Fruit fly (Drosophila melanogaster) whole organism, embryonic: ENCODE data around the gene CG7275.

Experiments
- Aef1 ChIP-seq: fragments of 200-800 bp; sonication (Bioruptor generic); IDR thresholded peaks from 3 replicates; pipeline ENCODE4 v1.3.6; 2022; ENCODE audit warnings: missing biosample characterization, missing genetic modification characterization
- C15 ChIP-seq: fragments of 200-800 bp; sonication (Bioruptor generic); IDR thresholded peaks from 3 replicates; pipeline ENCODE4 v1.3.6; 2022; ENCODE audit warnings: missing biosample characterization, missing genetic modification characterization
- CG10147 ChIP-seq: fragments of 200-800 bp; sonication (Bioruptor generic); optimal IDR thresholded peaks from 2 replicates; lab custom pipeline; 2019; ENCODE audit warnings: missing biosample characterization, mild to moderate bottlenecking, missing genetic modification characterization, moderate library complexity
- CG11504 ChIP-seq: fragments of 200-800 bp; sonication (Bioruptor generic); optimal IDR thresholded peaks from 3 replicates; lab custom pipeline; 2019; ENCODE audit warnings: missing biosample characterization, mild to moderate bottlenecking, missing genetic modification characterization, moderate library complexity
- CG11696 ChIP-seq: fragments of 200-800 bp; sonication (Bioruptor generic); IDR thresholded peaks from 2 replicates; pipeline ENCODE4 v1.3.6; 2022; ENCODE audit warnings: missing biosample characterization, missing genetic modification characterization
- CG15514 ChIP-seq: fragments of 200-800 bp; sonication (Bioruptor generic); optimal IDR thresholded peaks from 3 replicates; lab custom pipeline; 2017; ENCODE audit warnings: missing biosample characterization, missing genetic modification characterization, mild to moderate bottlenecking, moderate library complexity, missing genetic modification reagents
- CG17568 ChIP-seq: fragments of 200-800 bp; sonication (Bioruptor generic); optimal IDR thresholded peaks from 2 replicates; lab custom pipeline; 2018; ENCODE audit warnings: missing biosample characterization, mild to moderate bottlenecking, missing genetic modification characterization, moderate library complexity
- CG17829 ChIP-seq: fragments of 200-800 bp; optimal IDR thresholded peaks from 2 replicates; lab custom pipeline; 2019; ENCODE audit warnings: missing biosample characterization, mild to moderate bottlenecking, missing genetic modification characterization, moderate library complexity
- CG17912 ChIP-seq: fragments of 200-800 bp; sonication (Bioruptor generic); optimal IDR thresholded peaks from 2 replicates; lab custom pipeline; 2018; ENCODE audit warnings: missing biosample characterization, mild to moderate bottlenecking, missing genetic modification characterization
- CG3163 ChIP-seq: fragments of 200-800 bp; sonication (Bioruptor generic); optimal IDR thresholded peaks from 3 replicates; lab custom pipeline; 2016; ENCODE audit warnings: missing biosample characterization, missing genetic modification characterization
- CG32532 ChIP-seq: fragments of 200-800 bp; sonication (Bioruptor generic); IDR thresholded peaks from 2 replicates; pipeline ENCODE4 v1.3.6; 2022; ENCODE audit warnings: missing biosample characterization, missing genetic modification characterization
- CG33213 ChIP-seq: fragments of 200-800 bp; sonication (Bioruptor generic); optimal IDR thresholded peaks from 3 replicates; lab custom pipeline; 2016; ENCODE audit warnings: missing biosample characterization, missing genetic modification characterization
- CG34376 ChIP-seq: fragments of 200-800 bp; sonication (Bioruptor generic); optimal IDR thresholded peaks from 2 replicates; lab custom pipeline; 2018; ENCODE audit warnings: missing biosample characterization, mild to moderate bottlenecking, missing genetic modification characterization
- CG43689 ChIP-seq: fragments of 200-800 bp; sonication (Bioruptor generic); IDR thresholded peaks from 2 replicates; pipeline ENCODE4 v1.3.6; 2022; ENCODE audit warnings: missing biosample characterization, missing genetic modification characterization
- CG7357 ChIP-seq: fragments of 200-800 bp; sonication (Bioruptor generic); IDR thresholded peaks from 3 replicates; pipeline ENCODE4 v1.3.6; 2022; ENCODE audit warnings: missing biosample characterization, missing genetic modification characterization
- CG7928 ChIP-seq: fragments of 200-800 bp; sonication (Bioruptor generic); optimal IDR thresholded peaks from 2 replicates; lab custom pipeline; 2017; ENCODE audit warnings: missing biosample characterization, mild to moderate bottlenecking, missing genetic modification characterization
- CG8290 ChIP-seq, 3 experiments: fragments of 200-800 bp; sonication (Bioruptor generic); optimal IDR thresholded peaks; 2 replicates each; lab custom pipeline; 2016 to 2019; ENCODE audit warnings: missing biosample characterization in 3 of 3, missing genetic modification characterization in 3 of 3, mild to moderate bottlenecking in 2 of 3, moderate library complexity in 1 of 3
- CG9215 ChIP-seq: fragments of 200-800 bp; sonication (Bioruptor generic); IDR thresholded peaks from 2 replicates; pipeline ENCODE4 v1.3.6; 2022; ENCODE audit warnings: missing biosample characterization, missing genetic modification characterization
- CTCF ChIP-seq: fragments of 200-800 bp; sonication (Bioruptor generic); optimal IDR thresholded peaks from 2 replicates; lab custom pipeline; 2017; ENCODE audit warnings: missing biosample characterization, mild to moderate bottlenecking, missing genetic modification characterization, moderate library complexity
- Dref ChIP-seq: fragments of 200-800 bp; sonication (Bioruptor generic); IDR thresholded peaks from 2 replicates; pipeline ENCODE4 v1.3.6; 2022; ENCODE audit warnings: missing biosample characterization, missing genetic modification characterization
- Hey ChIP-seq: fragments of 200-800 bp; sonication (Bioruptor generic); optimal IDR thresholded peaks from 3 replicates; lab custom pipeline; 2018; ENCODE audit warnings: missing biosample characterization, mild to moderate bottlenecking, missing genetic modification characterization
- HmgZ ChIP-seq: fragments of 200-800 bp; sonication (Bioruptor generic); optimal IDR thresholded peaks from 2 replicates; lab custom pipeline; 2018; ENCODE audit warnings: missing biosample characterization, mild to moderate bottlenecking, missing genetic modification characterization
- Hsf ChIP-seq: fragments of 200-800 bp; sonication (Bioruptor generic); optimal IDR thresholded peaks from 3 replicates; lab custom pipeline; 2016; ENCODE audit warnings: missing biosample characterization, missing genetic modification characterization
- MESR4 ChIP-seq: fragments of 200-800 bp; sonication (Bioruptor generic); optimal IDR thresholded peaks from 2 replicates; lab custom pipeline; 2018; ENCODE audit warnings: missing biosample characterization, mild to moderate bottlenecking, missing genetic modification characterization, moderate library complexity
- MTF-1 ChIP-seq: fragments of 200-800 bp; sonication (Bioruptor generic); optimal IDR thresholded peaks from 2 replicates; lab custom pipeline; 2018; ENCODE audit warnings: missing biosample characterization, mild to moderate bottlenecking, missing genetic modification characterization, borderline replicate concordance
- Max ChIP-seq: fragments of 200-800 bp; sonication (Bioruptor generic); optimal IDR thresholded peaks from 2 replicates; lab custom pipeline; 2016; ENCODE audit warnings: missing biosample characterization, mild to moderate bottlenecking, missing genetic modification characterization
- Nf-YA ChIP-seq: fragments of 200-800 bp; sonication (Bioruptor generic); IDR thresholded peaks from 2 replicates; pipeline ENCODE4 v1.3.6; 2022; ENCODE audit warnings: missing biosample characterization, missing genetic modification characterization
- Oaz ChIP-seq: fragments of 200-800 bp; sonication (Bioruptor generic); IDR thresholded peaks from 2 replicates; pipeline ENCODE4 v1.3.6; 2022; ENCODE audit warnings: missing biosample characterization, missing genetic modification characterization
- Optix ChIP-seq: fragments of 200-800 bp; sonication (Bioruptor generic); IDR thresholded peaks from 3 replicates; pipeline ENCODE4 v1.3.6; 2022; ENCODE audit warnings: missing biosample characterization, missing genetic modification characterization
- Ssrp ChIP-seq: fragments of 200-800 bp; sonication (Bioruptor generic); optimal IDR thresholded peaks from 2 replicates; lab custom pipeline; 2018; ENCODE audit warnings: missing biosample characterization, mild to moderate bottlenecking, missing genetic modification characterization, moderate library complexity
- ac ChIP-seq: fragments of 200-800 bp; sonication (Bioruptor generic); optimal IDR thresholded peaks from 3 replicates; lab custom pipeline; 2017; ENCODE audit warnings: missing biosample characterization, mild to moderate bottlenecking, missing genetic modification characterization
- ash1 ChIP-seq: fragments of 200-800 bp; sonication (Bioruptor generic); optimal IDR thresholded peaks from 2 replicates; lab custom pipeline; 2018; ENCODE audit warnings: missing biosample characterization, mild to moderate bottlenecking, missing genetic modification characterization
- bcd ChIP-seq: fragments of 200-800 bp; sonication (Bioruptor generic); optimal IDR thresholded peaks from 2 replicates; lab custom pipeline; 2017; ENCODE audit warnings: missing biosample characterization, mild to moderate bottlenecking, missing genetic modification characterization
- cato ChIP-seq: fragments of 200-800 bp; sonication (Bioruptor generic); optimal IDR thresholded peaks from 2 replicates; lab custom pipeline; 2016; ENCODE audit warnings: missing biosample characterization, missing genetic modification characterization, borderline replicate concordance
- cg ChIP-seq: fragments of 200-800 bp; sonication (Bioruptor generic); optimal IDR thresholded peaks from 3 replicates; lab custom pipeline; 2019; ENCODE audit warnings: missing biosample characterization, mild to moderate bottlenecking, missing genetic modification characterization, moderate library complexity
- corto ChIP-seq: fragments of 200-800 bp; sonication (Bioruptor generic); optimal IDR thresholded peaks from 2 replicates; lab custom pipeline; 2016; ENCODE audit warnings: missing biosample characterization, mild to moderate bottlenecking, missing genetic modification characterization, moderate library complexity
- dysf ChIP-seq: fragments of 200-800 bp; sonication (Bioruptor generic); IDR thresholded peaks from 3 replicates; pipeline ENCODE4 v1.3.6; 2022; ENCODE audit warnings: missing biosample characterization, missing genetic modification characterization
- ewg ChIP-seq: fragments of 200-800 bp; sonication (Bioruptor generic); optimal IDR thresholded peaks from 3 replicates; lab custom pipeline; 2017; ENCODE audit warnings: mild to moderate bottlenecking, missing biosample characterization, missing genetic modification reagents, missing genetic modification characterization
- fd3F ChIP-seq: fragments of 200-800 bp; sonication (Bioruptor generic); optimal IDR thresholded peaks from 2 replicates; lab custom pipeline; 2018; ENCODE audit warnings: missing biosample characterization, mild to moderate bottlenecking, missing genetic modification characterization, moderate library complexity
- gem ChIP-seq: fragments of 200-800 bp; sonication (Bioruptor generic); optimal IDR thresholded peaks from 2 replicates; lab custom pipeline; 2019; ENCODE audit warnings: missing biosample characterization, mild to moderate bottlenecking, missing genetic modification characterization, moderate library complexity
- ham ChIP-seq: fragments of 200-800 bp; sonication (Bioruptor generic); IDR thresholded peaks from 2 replicates; pipeline ENCODE4 v1.3.6; 2022; ENCODE audit warnings: missing biosample characterization, missing genetic modification characterization
- nau ChIP-seq: fragments of 200-800 bp; sonication (Bioruptor generic); optimal IDR thresholded peaks from 3 replicates; lab custom pipeline; 2017; ENCODE audit warnings: missing biosample characterization, mild to moderate bottlenecking, missing genetic modification characterization, missing genetic modification reagents
- nmo ChIP-seq: fragments of 200-800 bp; sonication (Bioruptor generic); optimal IDR thresholded peaks from 2 replicates; lab custom pipeline; 2018; ENCODE audit warnings: missing biosample characterization, mild to moderate bottlenecking, missing genetic modification characterization, moderate library complexity
- nom ChIP-seq: fragments of 200-800 bp; sonication (Bioruptor generic); optimal IDR thresholded peaks from 2 replicates; lab custom pipeline; 2017; ENCODE audit warnings: missing biosample characterization, missing genetic modification characterization, mild to moderate bottlenecking, moderate library complexity, missing genetic modification reagents
- pb ChIP-seq: fragments of 200-800 bp; sonication (Bioruptor generic); optimal IDR thresholded peaks from 3 replicates; lab custom pipeline; 2016; ENCODE audit warnings: missing biosample characterization, missing genetic modification characterization
- phol ChIP-seq: fragments of 200-800 bp; sonication (Bioruptor generic); optimal IDR thresholded peaks from 3 replicates; lab custom pipeline; 2018; ENCODE audit warnings: missing biosample characterization, mild to moderate bottlenecking, missing genetic modification characterization, moderate library complexity
- pita ChIP-seq: fragments of 200-800 bp; sonication (Bioruptor generic); optimal IDR thresholded peaks from 2 replicates; lab custom pipeline; 2017; ENCODE audit warnings: missing biosample characterization, mild to moderate bottlenecking, missing genetic modification characterization
- slbo ChIP-seq: fragments of 200-800 bp; sonication (Bioruptor generic); IDR thresholded peaks from 2 replicates; pipeline ENCODE4 v1.3.6; 2022; ENCODE audit warnings: missing biosample characterization, missing genetic modification characterization
- sna ChIP-seq: fragments of 200-800 bp; sonication (Bioruptor generic); IDR thresholded peaks from 2 replicates; pipeline ENCODE4 v1.3.6; 2022; ENCODE audit warnings: missing biosample characterization, missing genetic modification characterization; ENCODE audit not compliant: partially characterized antibody
- tin ChIP-seq: fragments of 200-800 bp; sonication (Bioruptor generic); optimal IDR thresholded peaks from 3 replicates; lab custom pipeline; 2016; ENCODE audit warnings: missing biosample characterization, missing genetic modification characterization
- tio ChIP-seq: fragments of 200-800 bp; sonication (Bioruptor generic); optimal IDR thresholded peaks from 2 replicates; lab custom pipeline; 2017; ENCODE audit warnings: missing biosample characterization, missing genetic modification characterization, inconsistent platforms

CG7275 gene

dm6 chr3L:15514405-15514804 lies 15.6 kb downstream of the CG7275 start (continued):
- TF ChIP-seq CG9215 (GFP tag; lab: Robert Waterston, UW) (no peak), ham (GFP tag; lab: Robert Waterston, UW) (no peak), MTF-1 (GFP tag; lab: Kevin White, UChicago) (peak; percentile 13), HmgZ (tag; lab: Kevin White, UChicago) (peak; percentile 9), CG10147 (GFP tag; lab: Kevin White, UChicago) (no peak), pita (no peak), Hey (peak; percentile 78), CG32532 (peak; percentile 60; the same call in 1 of the 2 replicates), CG15514 (peak; percentile 12), C15 (GFP tag; lab: Robert Waterston, UW) (no peak), CG7928 (GFP tag; lab: Kevin White, UChicago) (no peak), nmo (no peak), CG3163 (GFP tag; lab: Kevin White, UChicago) (peak; percentile 88), cg (GFP tag; lab: Kevin White, UChicago) (no peak), dysf (no peak), fd3F (GFP tag; lab: Kevin White, UChicago) (no peak), cato (GFP tag; lab: Kevin White, UChicago) (no peak), Ssrp (no peak), tio (GFP tag; lab: Kevin White, UChicago) (no peak), CG17568 (GFP tag; lab: Kevin White, UChicago) (no peak), CG17829 (tag; lab: Kevin White, UChicago) (no peak), Nf-YA (no peak), phol (tag; lab: Kevin White, UChicago) (no peak), CG17912 (GFP tag; lab: Kevin White, UChicago) (no peak), ac (GFP tag; lab: Kevin White, UChicago) (no peak), CG11504 (tag; lab: Kevin White, UChicago) (no peak), CG11696 (GFP tag; lab: Robert Waterston, UW) (no peak), bcd (GFP tag; lab: Kevin White, UChicago) (no peak), Oaz (no peak), CG7357 (GFP tag; lab: Robert Waterston, UW) (no peak), nom (GFP tag; lab: Kevin White, UChicago) (peak; percentile 22), corto (GFP tag; lab: Kevin White, UChicago) (no peak), CG8290 (GFP tag; optimal IDR thresholded peaks at IDR 0.05; lab: Kevin White, UChicago) (peak; percentile 6), CG8290 (tag; optimal IDR thresholded peaks at IDR 0.05; lab: Kevin White, UChicago) (peak in 1 of 2 experiments; percentile 19), ash1 (GFP tag; lab: Kevin White, UChicago) (no peak), slbo (GFP tag; lab: Robert Waterston, UW) (no peak), Aef1 (GFP tag; lab: Robert Waterston, UW) (no peak), CG43689 (no peak), pb (no peak), sna (peak; percentile 38; the same call in 1 of the 2 replicates), gem (tag; lab: Kevin White, UChicago) (no peak), Hsf (no peak), CG33213 (GFP tag; lab: Kevin White, UChicago) (no peak), ewg (no peak), CG34376 (GFP tag; lab: Kevin White, UChicago) (peak; percentile 48), nau (GFP tag; lab: Kevin White, UChicago) (no peak), Optix (GFP tag; lab: Robert Waterston, UW) (no peak), Max (GFP tag; lab: Kevin White, UChicago) (peak; percentile 35), tin (GFP tag; lab: Kevin White, UChicago) (no peak), CTCF (GFP tag; lab: Kevin White, UChicago) (no peak), Dref (no peak), MESR4 (GFP tag; lab: Kevin White, UChicago) (no peak)
